Worm (Caenorhabditis elegans) whole organism, L1 larva: ENCODE data around the gene T13C2.3.

Source experiments
- C04F5.9 ChIP-seq: sonication (generic microtip); optimal IDR thresholded peaks from 2 replicates; lab custom pipeline; 2016; ENCODE audit warnings: missing genetic modification characterization, missing compliant biosample characterization
- Y116A8C.19 ChIP-seq: sonication (generic microtip); optimal IDR thresholded peaks from 2 replicates; lab custom pipeline; 2016; ENCODE audit warnings: missing compliant biosample characterization, missing genetic modification characterization, borderline replicate concordance
- ceh-63 ChIP-seq: fragments of 200-800 bp; sonication (Bioruptor generic); optimal IDR thresholded peaks from 2 replicates; lab custom pipeline; 2018; ENCODE audit warnings: mild to moderate bottlenecking, missing genetic modification characterization, missing compliant biosample characterization
- ceh-82 ChIP-seq, 3 experiments: fragments of 150-350 bp in 1 of 3; sonication (generic microtip) in 2 of 3; optimal IDR thresholded peaks; 2 replicates each; lab custom pipeline; 2014 to 2017; ENCODE audit warnings: missing biosample characterization in 3 of 3, missing genetic modification characterization in 3 of 3
- ceh-88 ChIP-seq: fragments of 200-800 bp; sonication (Bioruptor generic); IDR thresholded peaks from 2 replicates; pipeline ENCODE4 v1.3.6; 2022; ENCODE audit warnings: missing genetic modification characterization, missing compliant biosample characterization
- ceh-90 ChIP-seq: sonication (generic microtip); optimal IDR thresholded peaks from 2 replicates; lab custom pipeline; 2016; ENCODE audit warnings: missing genetic modification characterization, missing compliant biosample characterization
- ces-1 ChIP-seq: fragments of 150-350 bp; optimal IDR thresholded peaks from 2 replicates; lab custom pipeline; 2014; ENCODE audit warnings: missing biosample characterization, missing genetic modification reagents, missing genetic modification characterization
- dpl-1 ChIP-seq, 3 experiments: fragments of 150-350 bp in 2 of 3; sonication (generic microtip) in 1 of 3; optimal IDR thresholded peaks; 2 replicates each; lab custom pipeline; 2014 to 2017; ENCODE audit warnings: missing biosample characterization in 3 of 3, missing genetic modification characterization in 3 of 3, missing genetic modification reagents in 3 of 3
- dsc-1 ChIP-seq: sonication (generic microtip); optimal IDR thresholded peaks from 2 replicates; lab custom pipeline; 2016; ENCODE audit warnings: mild to moderate bottlenecking, missing genetic modification characterization, missing compliant biosample characterization
- efl-1 ChIP-seq, 4 experiments: fragments of 150-350 bp; optimal IDR thresholded peaks in 3 of 4; peaks in 1 of 4; 1 replicate in 1 of 4; 2 replicates in 3 of 4; lab custom pipeline; 2014; ENCODE audit warnings: missing biosample characterization in 2 of 4, missing genetic modification characterization in 2 of 4, missing genetic modification reagents in 2 of 4
- egl-13 ChIP-seq: sonication (generic microtip); optimal IDR thresholded peaks from 2 replicates; lab custom pipeline; 2016; ENCODE audit warnings: missing genotype, missing genetic modification reagents, missing genetic modification characterization, missing compliant biosample characterization
- elt-2 ChIP-seq: sonication (generic microtip); optimal IDR thresholded peaks from 2 replicates; lab custom pipeline; 2016; ENCODE audit warnings: missing genetic modification characterization, mild to moderate bottlenecking, inconsistent platforms, missing compliant biosample characterization, missing genetic modification reagents
- elt-3 ChIP-seq, 6 experiments: fragments of 150-350 bp in 1 of 6; sonication (generic microtip); optimal IDR thresholded peaks; 2 replicates each; lab custom pipeline; 2017 to 2018; ENCODE audit warnings: missing biosample characterization in 6 of 6, missing genetic modification characterization in 6 of 6, inconsistent platforms in 1 of 6
- fkh-10 ChIP-seq: sonication (generic microtip); optimal IDR thresholded peaks from 2 replicates; lab custom pipeline; 2017; ENCODE audit warnings: missing biosample characterization, missing genetic modification reagents, missing genetic modification characterization
- fkh-4 ChIP-seq: sonication (generic microtip); optimal IDR thresholded peaks from 2 replicates; lab custom pipeline; 2016; ENCODE audit warnings: missing compliant biosample characterization, missing genetic modification characterization, borderline replicate concordance
- fkh-8 ChIP-seq: sonication (generic microtip); optimal IDR thresholded peaks from 2 replicates; lab custom pipeline; 2016; ENCODE audit warnings: mild to moderate bottlenecking, missing genetic modification characterization, missing compliant biosample characterization
- grh-1 ChIP-seq: fragments of 200-800 bp; sonication (Bioruptor generic); IDR thresholded peaks from 2 replicates; pipeline ENCODE4 v1.3.6; 2022; ENCODE audit warnings: missing genetic modification reagents, missing genetic modification characterization, missing compliant biosample characterization
- hpl-2 ChIP-seq: fragments of 150-350 bp; optimal IDR thresholded peaks from 2 replicates; lab custom pipeline; 2014; ENCODE audit warnings: missing biosample characterization, missing genetic modification reagents, missing genetic modification characterization
- isw-1 ChIP-seq: fragments of 200-800 bp; sonication (Bioruptor generic); IDR thresholded peaks from 2 replicates; pipeline ENCODE4 v1.3.6; 2022; ENCODE audit warnings: missing genetic modification characterization, missing compliant biosample characterization
- lin-13 ChIP-seq: fragments of 150-350 bp; optimal IDR thresholded peaks from 2 replicates; lab custom pipeline; 2014; ENCODE audit warnings: missing biosample characterization, missing genetic modification reagents, missing genetic modification characterization
- lin-35 ChIP-seq, 2 experiments: fragments of 150-350 bp; optimal IDR thresholded peaks; 2 replicates each; lab custom pipeline; 2014; ENCODE audit warnings: missing biosample characterization in 2 of 2, missing genetic modification characterization in 2 of 2, missing genetic modification reagents in 2 of 2
- lir-3 ChIP-seq: sonication (generic microtip); optimal IDR thresholded peaks from 2 replicates; lab custom pipeline; 2016; ENCODE audit warnings: mild to moderate bottlenecking, missing genetic modification characterization, moderate library complexity, missing compliant biosample characterization; ENCODE audit not compliant: poor library complexity
- mep-1 ChIP-seq: fragments of 150-350 bp; optimal IDR thresholded peaks from 2 replicates; lab custom pipeline; 2014; ENCODE audit warnings: missing biosample characterization, missing genetic modification characterization
- nhr-12 ChIP-seq: sonication (generic microtip); optimal IDR thresholded peaks from 2 replicates; lab custom pipeline; 2017; ENCODE audit warnings: missing biosample characterization, missing genetic modification characterization
- nhr-237 ChIP-seq: fragments of 150-350 bp; optimal IDR thresholded peaks from 2 replicates; lab custom pipeline; 2014; ENCODE audit warnings: missing biosample characterization, missing genetic modification characterization
- nhr-28 ChIP-seq: fragments of 150-350 bp; optimal IDR thresholded peaks from 2 replicates; lab custom pipeline; 2014; ENCODE audit warnings: missing biosample characterization, missing genetic modification characterization
- nhr-47 ChIP-seq: sonication (generic microtip); optimal IDR thresholded peaks from 2 replicates; lab custom pipeline; 2016; ENCODE audit warnings: mild to moderate bottlenecking, missing genetic modification characterization, moderate library complexity, missing compliant biosample characterization
- nhr-71 ChIP-seq: sonication (generic microtip); optimal IDR thresholded peaks from 2 replicates; lab custom pipeline; 2016; ENCODE audit warnings: mild to moderate bottlenecking, missing genetic modification characterization, moderate library complexity, missing compliant biosample characterization
- nhr-76 ChIP-seq: sonication (generic microtip); optimal IDR thresholded peaks from 2 replicates; lab custom pipeline; 2017; ENCODE audit warnings: missing biosample characterization, missing genetic modification characterization
- nhr-84 ChIP-seq: sonication (generic microtip); optimal IDR thresholded peaks from 2 replicates; lab custom pipeline; 2017; ENCODE audit warnings: missing biosample characterization, missing genetic modification characterization
- nhr-90 ChIP-seq: sonication (generic microtip); optimal IDR thresholded peaks from 2 replicates; lab custom pipeline; 2016; ENCODE audit warnings: mild to moderate bottlenecking, missing genetic modification characterization, missing compliant biosample characterization; ENCODE audit not compliant: poor library complexity
- pag-3 ChIP-seq: sonication (generic microtip); optimal IDR thresholded peaks from 2 replicates; lab custom pipeline; 2017; ENCODE audit warnings: missing genetic modification characterization, mild to moderate bottlenecking, missing compliant biosample characterization, antibody characterized with exemption, borderline replicate concordance; ENCODE audit not compliant: insufficient read depth
- pax-3 ChIP-seq: fragments of 200-800 bp; sonication (Bioruptor generic); optimal IDR thresholded peaks from 2 replicates; lab custom pipeline; 2018; ENCODE audit warnings: mild to moderate bottlenecking, missing genetic modification characterization, moderate library complexity, missing compliant biosample characterization
- rnt-1 ChIP-seq: sonication (generic microtip); optimal IDR thresholded peaks from 2 replicates; lab custom pipeline; 2016; ENCODE audit warnings: mild to moderate bottlenecking, missing genetic modification characterization, moderate library complexity, missing compliant biosample characterization
- skn-1 ChIP-seq: fragments of 150-350 bp; optimal IDR thresholded peaks from 2 replicates; lab custom pipeline; 2014; ENCODE audit warnings: missing biosample characterization, missing genetic modification characterization
- snu-23 ChIP-seq: sonication (generic microtip); optimal IDR thresholded peaks from 2 replicates; lab custom pipeline; 2016; ENCODE audit warnings: missing genetic modification characterization, missing compliant biosample characterization
- sup-37 ChIP-seq: fragments of 200-800 bp; sonication (Bioruptor generic); optimal IDR thresholded peaks from 2 replicates; lab custom pipeline; 2018; ENCODE audit warnings: mild to moderate bottlenecking, missing genetic modification characterization, missing compliant biosample characterization
- swsn-7 ChIP-seq: sonication (generic microtip); optimal IDR thresholded peaks from 2 replicates; lab custom pipeline; 2016; ENCODE audit warnings: missing genetic modification characterization, missing compliant biosample characterization
- unc-130 ChIP-seq: fragments of 150-350 bp; optimal IDR thresholded peaks from 2 replicates; lab custom pipeline; 2017; ENCODE audit warnings: missing biosample characterization, missing genetic modification characterization, inconsistent platforms
- unc-62 ChIP-seq: fragments of 150-350 bp; optimal IDR thresholded peaks from 2 replicates; lab custom pipeline; 2014; ENCODE audit warnings: missing biosample characterization, missing genetic modification reagents, missing genetic modification characterization
- unc-98 ChIP-seq: fragments of 200-800 bp; sonication (Bioruptor generic); IDR thresholded peaks from 2 replicates; pipeline ENCODE4 v1.3.6; 2022; ENCODE audit warnings: missing genetic modification characterization, missing compliant biosample characterization
- vab-15 ChIP-seq: sonication (generic microtip); optimal IDR thresholded peaks from 2 replicates; lab custom pipeline; 2017; ENCODE audit warnings: missing genotype, mild to moderate bottlenecking, missing genetic modification characterization, missing compliant biosample characterization
- xbp-1 ChIP-seq: sonication (generic microtip); optimal IDR thresholded peaks from 2 replicates; lab custom pipeline; 2016; ENCODE audit warnings: missing genetic modification characterization, missing compliant biosample characterization
- zag-1 ChIP-seq: fragments of 150-350 bp; optimal IDR thresholded peaks from 2 replicates; lab custom pipeline; 2014; ENCODE audit warnings: missing biosample characterization, missing genetic modification characterization
- ztf-4 ChIP-seq: fragments of 150-350 bp; optimal IDR thresholded peaks from 2 replicates; lab custom pipeline; 2014; ENCODE audit warnings: missing biosample characterization, missing genetic modification characterization

Gene T13C2.3

ce11 chrII:6824524-6824923, 35.5 kb downstream of the T13C2.3 start (continued):
- TF ChIP-seq nhr-84 (tag; lab: Kevin White, UChicago) (no peak), ceh-90 (tag; lab: Kevin White, UChicago) (no peak), skn-1 (tag; lab: Kevin White, UChicago) (no peak), fkh-10 (GFP tag; lab: Kevin White, UChicago) (no peak), mep-1 (tag; lab: Kevin White, UChicago) (peak; percentile 11), ztf-4 (tag; lab: Kevin White, UChicago) (no peak), fkh-8 (tag; lab: Kevin White, UChicago) (no peak), nhr-47 (tag; lab: Kevin White, UChicago) (no peak), ces-1 (no peak), dsc-1 (tag; lab: Kevin White, UChicago) (peak; percentile 8), elt-2 (tag; lab: Kevin White, UChicago) (peak; percentile 59), C04F5.9 (tag; lab: Kevin White, UChicago) (no peak), lir-3 (tag; lab: Kevin White, UChicago) (no peak), nhr-71 (peak; percentile 20), xbp-1 (no peak), nhr-76 (tag; lab: Kevin White, UChicago) (no peak), efl-1 (optimal IDR thresholded peaks at IDR 0.05; lab: Kevin White, UChicago) (no peak), efl-1 (GFP tag; optimal IDR thresholded peaks at IDR 0.05 in 1 of 2; lab: Kevin White, UChicago) (no peak), zag-1 (tag; lab: Kevin White, UChicago) (no peak), nhr-12 (tag; lab: Kevin White, UChicago) (no peak), rnt-1 (no peak), Y116A8C.19 (tag; lab: Kevin White, UChicago) (no peak), swsn-7 (tag; lab: Kevin White, UChicago) (no peak), pag-3 (tag; lab: Kevin White, UChicago) (no peak), egl-13 (no peak), lin-35 (GFP tag; optimal IDR thresholded peaks at IDR 0.05; lab: Kevin White, UChicago) (peak in 1 of 2 experiments; percentile 13), lin-13 (GFP tag; lab: Kevin White, UChicago) (no peak), unc-62 (no peak), nhr-90 (tag; lab: Kevin White, UChicago) (no peak), sup-37 (no peak), ceh-63 (GFP tag; lab: Kevin White, UChicago) (no peak), snu-23 (GFP tag; lab: Kevin White, UChicago) (no peak), unc-98 (GFP tag; lab: Robert Waterston, UW) (no peak), ceh-88 (GFP tag; lab: Robert Waterston, UW) (no peak), elt-3 (tag; optimal IDR thresholded peaks at IDR 0.05; lab: Kevin White, UChicago) (peak in 4 of 6 experiments; percentile 10 to 48 (median 32)), grh-1 (no peak), pax-3 (tag; lab: Kevin White, UChicago) (no peak), isw-1 (GFP tag; lab: Robert Waterston, UW) (no peak), hpl-2 (no peak), dpl-1 (GFP tag; optimal IDR thresholded peaks at IDR 0.05; lab: Kevin White, UChicago) (no peak), nhr-237 (no peak), nhr-28 (tag; lab: Kevin White, UChicago) (no peak), vab-15 (tag; lab: Kevin White, UChicago) (no peak), ceh-82 (tag; optimal IDR thresholded peaks at IDR 0.05; lab: Kevin White, UChicago) (no peak), unc-130 (tag; lab: Kevin White, UChicago) (no peak), fkh-4 (tag; lab: Kevin White, UChicago) (no peak)
